Fruit fly (Drosophila melanogaster) whole organism, embryonic: ENCODE measurements around the gene Trs20.
A peak's percentile ranks its signal among the peaks of the same experiment; 100 is the strongest.

Source experiments
- Awh ChIP-seq: fragments of 200-800 bp; sonication (Bioruptor generic); IDR thresholded peaks from 2 replicates; pipeline ENCODE4, ENCODE4 v1.3.6; 2022; ENCODE audit warnings: missing biosample characterization, missing genetic modification characterization
- B-H1 ChIP-seq: fragments of 200-800 bp; sonication (Bioruptor generic); IDR thresholded peaks from 3 replicates; pipeline ENCODE4 v1.3.6; 2022; ENCODE audit warnings: missing biosample characterization, missing genetic modification characterization
- BtbVII ChIP-seq: fragments of 200-800 bp; sonication (Bioruptor generic); optimal IDR thresholded peaks from 3 replicates; lab custom pipeline; 2017; ENCODE audit warnings: missing biosample characterization, mild to moderate bottlenecking, missing genetic modification characterization
- CG11504 ChIP-seq: fragments of 200-800 bp; sonication (Bioruptor generic); optimal IDR thresholded peaks from 3 replicates; lab custom pipeline; 2019; ENCODE audit warnings: missing biosample characterization, mild to moderate bottlenecking, missing genetic modification characterization, moderate library complexity
- CG12744 ChIP-seq: fragments of 200-800 bp; sonication (Bioruptor generic); optimal IDR thresholded peaks from 2 replicates; lab custom pipeline; 2016; ENCODE audit warnings: missing biosample characterization, missing genetic modification characterization
- CG12942 ChIP-seq: fragments of 200-800 bp; sonication (Bioruptor generic); optimal IDR thresholded peaks from 3 replicates; lab custom pipeline; 2016; ENCODE audit warnings: missing biosample characterization, missing genetic modification characterization
- CG13775 ChIP-seq: fragments of 200-800 bp; sonication (Bioruptor generic); optimal IDR thresholded peaks from 3 replicates; lab custom pipeline; 2017; ENCODE audit warnings: missing biosample characterization, mild to moderate bottlenecking, missing genetic modification characterization
- CG14710 ChIP-seq: fragments of 200-800 bp; sonication (Bioruptor generic); optimal IDR thresholded peaks from 3 replicates; lab custom pipeline; 2019; ENCODE audit warnings: missing biosample characterization, mild to moderate bottlenecking, missing genetic modification characterization, moderate library complexity
- CG15601 ChIP-seq: fragments of 200-800 bp; sonication (Bioruptor generic); optimal IDR thresholded peaks from 3 replicates; lab custom pipeline; 2019; ENCODE audit warnings: missing biosample characterization, mild to moderate bottlenecking, missing genetic modification characterization, moderate library complexity
- CG16779 ChIP-seq: fragments of 200-800 bp; sonication (Bioruptor generic); IDR thresholded peaks from 2 replicates; pipeline ENCODE4 v1.3.6; 2022; ENCODE audit warnings: missing biosample characterization, missing genetic modification characterization
- CG2199 ChIP-seq: fragments of 200-800 bp; sonication (Bioruptor generic); IDR thresholded peaks from 3 replicates; pipeline ENCODE4 v1.3.6; 2022; ENCODE audit warnings: missing biosample characterization, missing genetic modification characterization
- CG2712 ChIP-seq: fragments of 200-800 bp; optimal IDR thresholded peaks from 3 replicates; lab custom pipeline; 2019; ENCODE audit warnings: missing biosample characterization, mild to moderate bottlenecking, missing genetic modification characterization, moderate library complexity
- CG32772 ChIP-seq: fragments of 200-800 bp; sonication (Bioruptor generic); IDR thresholded peaks from 2 replicates; pipeline ENCODE4 v1.3.6; 2022; ENCODE audit warnings: missing biosample characterization, missing genetic modification characterization
- CG43689 ChIP-seq: fragments of 200-800 bp; sonication (Bioruptor generic); IDR thresholded peaks from 2 replicates; pipeline ENCODE4 v1.3.6; 2022; ENCODE audit warnings: missing biosample characterization, missing genetic modification characterization
- CG6654 ChIP-seq: fragments of 200-800 bp; sonication (Bioruptor generic); optimal IDR thresholded peaks from 2 replicates; lab custom pipeline; 2017; ENCODE audit warnings: missing biosample characterization, mild to moderate bottlenecking, missing genetic modification characterization
- CG8290 ChIP-seq, 3 experiments: fragments of 200-800 bp; sonication (Bioruptor generic); optimal IDR thresholded peaks; 2 replicates each; lab custom pipeline; 2016 to 2019; ENCODE audit warnings: missing biosample characterization in 3 of 3, missing genetic modification characterization in 3 of 3, mild to moderate bottlenecking in 2 of 3, moderate library complexity in 1 of 3
- CG8924 ChIP-seq: fragments of 200-800 bp; optimal IDR thresholded peaks from 3 replicates; lab custom pipeline; 2019; ENCODE audit warnings: missing biosample characterization, mild to moderate bottlenecking, missing genetic modification characterization, moderate library complexity
- CrebB ChIP-seq: fragments of 200-800 bp; sonication (Bioruptor generic); optimal IDR thresholded peaks from 3 replicates; lab custom pipeline; 2018; ENCODE audit warnings: missing biosample characterization, mild to moderate bottlenecking, missing genetic modification characterization
- Fer1 ChIP-seq: fragments of 200-800 bp; sonication (Bioruptor generic); optimal IDR thresholded peaks from 2 replicates; lab custom pipeline; 2017; ENCODE audit warnings: missing biosample characterization, mild to moderate bottlenecking, missing genetic modification characterization
- HHEX ChIP-seq: fragments of 200-800 bp; sonication (Bioruptor generic); optimal IDR thresholded peaks from 3 replicates; lab custom pipeline; 2017; ENCODE audit warnings: missing biosample characterization, mild to moderate bottlenecking, missing genetic modification characterization, missing genetic modification reagents
- Hmr ChIP-seq: fragments of 200-800 bp; sonication (Bioruptor generic); optimal IDR thresholded peaks from 3 replicates; lab custom pipeline; 2017; ENCODE audit warnings: mild to moderate bottlenecking, missing biosample characterization, missing genetic modification reagents, missing genetic modification characterization
- Mes4 ChIP-seq: fragments of 200-800 bp; sonication (Bioruptor generic); optimal IDR thresholded peaks from 2 replicates; lab custom pipeline; 2016; ENCODE audit warnings: missing biosample characterization, missing genetic modification characterization
- NC2β ChIP-seq: fragments of 200-800 bp; sonication (Bioruptor generic); optimal IDR thresholded peaks from 2 replicates; lab custom pipeline; 2016; ENCODE audit warnings: missing biosample characterization, missing genetic modification characterization
- Ravus ChIP-seq: fragments of 200-800 bp; sonication (Bioruptor generic); IDR thresholded peaks from 2 replicates; pipeline ENCODE4 v1.3.6; 2022; ENCODE audit warnings: missing biosample characterization, missing genetic modification characterization
- Sry-δ ChIP-seq: fragments of 200-800 bp; sonication (Bioruptor generic); optimal IDR thresholded peaks from 2 replicates; lab custom pipeline; 2016; ENCODE audit warnings: missing biosample characterization, missing genetic modification characterization
- Stat92E ChIP-seq, 3 experiments: fragments of >200 bp in 2 of 3; fragments of 200-800 bp in 1 of 3; sonication (Bioruptor generic) in 1 of 3; optimal IDR thresholded peaks; 2 replicates each; lab custom pipeline; 2017 to 2019; ENCODE audit warnings: missing biosample characterization in 3 of 3, missing genetic modification characterization in 3 of 3, mild to moderate bottlenecking in 1 of 3, moderate library complexity in 1 of 3
- TFAM ChIP-seq: fragments of 200-800 bp; sonication (Bioruptor generic); optimal IDR thresholded peaks from 2 replicates; lab custom pipeline; 2017; ENCODE audit warnings: missing biosample characterization, missing genetic modification characterization, inconsistent platforms
- Vsx1 ChIP-seq: fragments of 200-800 bp; sonication (Bioruptor generic); optimal IDR thresholded peaks from 2 replicates; lab custom pipeline; 2017; ENCODE audit warnings: missing biosample characterization, mild to moderate bottlenecking, missing genetic modification characterization, missing genetic modification reagents
- al ChIP-seq: fragments of 200-800 bp; sonication (Bioruptor generic); IDR thresholded peaks from 2 replicates; pipeline ENCODE4 v1.3.6; 2022; ENCODE audit warnings: missing biosample characterization, missing genetic modification characterization
- ap ChIP-seq: fragments of 200-800 bp; sonication (Bioruptor generic); IDR thresholded peaks from 2 replicates; pipeline ENCODE4 v1.3.6; 2022; ENCODE audit warnings: missing biosample characterization, missing genetic modification characterization
- btn ChIP-seq: fragments of 200-800 bp; sonication (Bioruptor generic); optimal IDR thresholded peaks from 2 replicates; lab custom pipeline; 2016; ENCODE audit warnings: missing biosample characterization, missing genetic modification characterization
- dm ChIP-seq: fragments of 200-800 bp; sonication (Bioruptor generic); optimal IDR thresholded peaks from 3 replicates; lab custom pipeline; 2016; ENCODE audit warnings: missing biosample characterization, missing genetic modification characterization
- en ChIP-seq: fragments of 200-800 bp; sonication (Bioruptor generic); optimal IDR thresholded peaks from 2 replicates; lab custom pipeline; 2016; ENCODE audit warnings: missing biosample characterization, missing genetic modification characterization
- eyg ChIP-seq: fragments of 200-800 bp; sonication (Bioruptor generic); optimal IDR thresholded peaks from 3 replicates; lab custom pipeline; 2016; ENCODE audit warnings: missing biosample characterization, missing genetic modification characterization
- fd96Cb ChIP-seq: fragments of 200-800 bp; sonication (Bioruptor generic); optimal IDR thresholded peaks from 2 replicates; lab custom pipeline; 2018; ENCODE audit warnings: missing biosample characterization, mild to moderate bottlenecking, missing genetic modification characterization, moderate library complexity
- kni ChIP-seq: fragments of 200-800 bp; sonication (Bioruptor generic); optimal IDR thresholded peaks from 3 replicates; lab custom pipeline; 2017; ENCODE audit warnings: mild to moderate bottlenecking, missing biosample characterization, missing genetic modification reagents, missing genetic modification characterization
- lmd ChIP-seq: fragments of 200-800 bp; sonication (Bioruptor generic); IDR thresholded peaks from 2 replicates; pipeline ENCODE4 v1.3.6; 2022; ENCODE audit warnings: missing biosample characterization, missing genetic modification characterization
- nau ChIP-seq: fragments of 200-800 bp; sonication (Bioruptor generic); optimal IDR thresholded peaks from 3 replicates; lab custom pipeline; 2017; ENCODE audit warnings: missing biosample characterization, mild to moderate bottlenecking, missing genetic modification characterization, missing genetic modification reagents
- nerfin-1 ChIP-seq: fragments of 200-800 bp; sonication (Bioruptor generic); optimal IDR thresholded peaks from 3 replicates; lab custom pipeline; 2019; ENCODE audit warnings: missing biosample characterization, mild to moderate bottlenecking, missing genetic modification characterization, moderate library complexity
- onecut ChIP-seq: fragments of 200-800 bp; sonication (Bioruptor generic); IDR thresholded peaks from 2 replicates; pipeline ENCODE4 v1.3.6; 2022; ENCODE audit warnings: missing biosample characterization, missing genetic modification characterization
- p53 ChIP-seq: fragments of 200-800 bp; sonication (Bioruptor generic); optimal IDR thresholded peaks from 2 replicates; lab custom pipeline; 2016; ENCODE audit warnings: missing biosample characterization, missing genetic modification characterization
- pb ChIP-seq: fragments of 200-800 bp; sonication (Bioruptor generic); optimal IDR thresholded peaks from 3 replicates; lab custom pipeline; 2016; ENCODE audit warnings: missing biosample characterization, missing genetic modification characterization
- run ChIP-seq: fragments of 200-800 bp; sonication (Bioruptor generic); optimal IDR thresholded peaks from 3 replicates; lab custom pipeline; 2018; ENCODE audit warnings: missing biosample characterization, mild to moderate bottlenecking, missing genetic modification characterization
- sima ChIP-seq: fragments of 200-800 bp; sonication (Bioruptor generic); optimal IDR thresholded peaks from 2 replicates; lab custom pipeline; 2016; ENCODE audit warnings: missing biosample characterization, missing genetic modification characterization
- sisA ChIP-seq: fragments of 200-800 bp; sonication (Bioruptor generic); IDR thresholded peaks from 2 replicates; pipeline ENCODE4 v1.3.6; 2022; ENCODE audit warnings: missing biosample characterization, missing genetic modification characterization
- stc ChIP-seq: fragments of 200-800 bp; sonication (Bioruptor generic); IDR thresholded peaks from 2 replicates; pipeline ENCODE4 v1.3.6; 2022; ENCODE audit warnings: missing biosample characterization, missing genetic modification characterization
- tap ChIP-seq: fragments of 200-800 bp; optimal IDR thresholded peaks from 3 replicates; lab custom pipeline; 2019; ENCODE audit warnings: missing biosample characterization, mild to moderate bottlenecking, missing genetic modification characterization, moderate library complexity
- ttk ChIP-seq: fragments of 200-800 bp; sonication (Bioruptor generic); IDR thresholded peaks from 2 replicates; pipeline ENCODE4 v2.1.2; 2022; ENCODE audit warnings: missing biosample characterization, missing genetic modification characterization
- wek ChIP-seq: fragments of 200-800 bp; sonication (Bioruptor generic); optimal IDR thresholded peaks from 3 replicates; lab custom pipeline; 2018; ENCODE audit warnings: missing biosample characterization, mild to moderate bottlenecking, missing genetic modification characterization, moderate library complexity
- zf30C ChIP-seq: fragments of 200-800 bp; sonication (Bioruptor generic); optimal IDR thresholded peaks from 3 replicates; lab custom pipeline; 2018; ENCODE audit warnings: missing biosample characterization, mild to moderate bottlenecking, missing genetic modification characterization

The Trs20 gene

DNA sequence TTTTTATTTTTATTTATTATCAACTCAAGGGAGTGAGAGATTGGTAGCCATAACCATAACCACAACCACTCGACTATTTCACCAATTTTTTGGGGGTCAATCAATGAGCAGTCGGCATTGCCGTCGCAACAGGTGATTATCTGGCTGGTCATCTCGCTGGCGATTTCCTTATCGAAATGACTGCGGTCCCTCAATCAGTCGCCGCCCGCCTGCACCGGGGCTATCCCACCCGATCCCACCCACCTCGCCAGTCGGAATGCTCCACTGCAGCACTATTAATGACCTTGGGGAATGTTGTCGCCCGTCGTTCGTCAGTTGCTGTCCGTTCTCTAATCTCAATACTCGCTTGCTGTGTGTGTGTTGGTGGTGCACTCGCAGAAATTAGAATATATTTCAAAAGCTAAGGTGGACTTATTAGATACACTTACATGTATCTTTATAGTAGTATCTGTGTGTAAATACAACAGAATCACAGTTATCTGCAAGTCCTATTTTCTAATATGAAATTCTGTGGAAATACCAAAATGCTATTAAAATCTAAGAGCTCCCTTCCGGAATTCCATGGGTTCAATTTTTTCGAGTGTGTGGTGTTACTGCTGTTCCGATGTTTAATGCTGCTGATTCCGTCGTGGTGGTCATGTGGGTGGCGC, 29.1 kb upstream of the Trs20 start (continued):
- TF ChIP-seq eyg (GFP tag; lab: Kevin White, UChicago) (peak; percentile 61), nerfin-1 (tag; lab: Kevin White, UChicago) (peak; percentile 47), B-H1 (GFP tag; lab: Robert Waterston, UW) (no peak), Sry-δ (peak; percentile 3), CG2712 (tag; lab: Kevin White, UChicago) (peak; percentile 56), tap (peak; percentile 48), en (GFP tag; lab: Kevin White, UChicago) (no peak), onecut (no peak; the same call in 1 of the 2 replicates), Mes4 (GFP tag; lab: Kevin White, UChicago) (peak; percentile 39), CG16779 (GFP tag; lab: Robert Waterston, UW) (no peak), ttk (GFP tag; lab: Robert Waterston, UW) (no peak), nau (peak; percentile 10), TFAM (no peak), lmd (GFP tag; lab: Robert Waterston, UW) (peak; percentile 73), Hmr (GFP tag; lab: Kevin White, UChicago) (peak; percentile 81), al (peak; percentile 53; the same call in 1 of the 2 replicates), zf30C (peak; percentile 57), sisA (GFP tag; lab: Robert Waterston, UW) (peak; percentile 48; the same call in 1 of the 2 replicates), Vsx1 (GFP tag; lab: Kevin White, UChicago) (no peak), dm (GFP tag; lab: Kevin White, UChicago) (peak; percentile 45), run (peak; percentile 4), ap (GFP tag; lab: Robert Waterston, UW) (0 out of 2 replicates have a peak, but pooled peaks have one; percentile 26), BtbVII (peak; percentile 73), CG43689 (GFP tag; lab: Robert Waterston, UW) (no peak), CG13775 (GFP tag; lab: Kevin White, UChicago) (peak; percentile 65), CG8924 (tag; lab: Kevin White, UChicago) (peak; percentile 73), CG11504 (tag; lab: Kevin White, UChicago) (peak; percentile 78), Awh (GFP tag; lab: Robert Waterston, UW) (no peak), CG8290 (GFP tag; optimal IDR thresholded peaks at IDR 0.05; lab: Kevin White, UChicago) (no peak), CG8290 (tag; optimal IDR thresholded peaks at IDR 0.05; lab: Kevin White, UChicago) (peak in 1 of 2 experiments; percentile 52), CG2199 (GFP tag; lab: Robert Waterston, UW) (no peak), stc (GFP tag; lab: Robert Waterston, UW) (no peak; the same call in 1 of the 2 replicates), fd96Cb (peak; percentile 58), Ravus (GFP tag; lab: Robert Waterston, UW) (no peak), HHEX (GFP tag; lab: Kevin White, UChicago) (peak; percentile 68), CG15601 (tag; lab: Kevin White, UChicago) (peak; percentile 11), Fer1 (peak; percentile 82), wek (GFP tag; lab: Kevin White, UChicago) (no peak), Stat92E (GFP tag; optimal IDR thresholded peaks at IDR 0.05; lab: Kevin White, UChicago) (no peak), CG32772 (GFP tag; lab: Robert Waterston, UW) (no peak), pb (GFP tag; lab: Kevin White, UChicago) (no peak), kni (no peak), CG12942 (GFP tag; lab: Kevin White, UChicago) (peak; percentile 35), sima (GFP tag; lab: Kevin White, UChicago) (no peak), CG14710 (tag; lab: Kevin White, UChicago) (peak; percentile 13), CG6654 (GFP tag; lab: Kevin White, UChicago) (peak; percentile 25), btn (GFP tag; lab: Kevin White, UChicago) (no peak), NC2β (GFP tag; lab: Kevin White, UChicago) (peak; percentile 1), CrebB (tag; lab: Kevin White, UChicago) (no peak), p53 (GFP tag; lab: Kevin White, UChicago) (no peak), CG12744 (GFP tag; lab: Kevin White, UChicago) (no peak)
